Fruit fly (Drosophila melanogaster) whole organism, embryonic: ENCODE data around the gene SLC5A11.
A peak's percentile ranks its signal among the peaks of the same experiment; 100 is the strongest.

Experiments
- ATbp ChIP-seq: fragments of 200-800 bp; sonication (Bioruptor generic); optimal IDR thresholded peaks from 2 replicates; lab custom pipeline; 2017; ENCODE audit warnings: missing biosample characterization, mild to moderate bottlenecking, missing genetic modification characterization, missing genetic modification reagents
- Adf1 ChIP-seq: fragments of 200-800 bp; sonication (Bioruptor generic); IDR thresholded peaks from 2 replicates; pipeline ENCODE4 v1.3.6; 2022; ENCODE audit warnings: missing biosample characterization, missing genetic modification characterization
- Blimp-1 ChIP-seq: fragments of 200-800 bp; sonication (Bioruptor generic); optimal IDR thresholded peaks from 3 replicates; lab custom pipeline; 2018; ENCODE audit warnings: missing biosample characterization, missing genetic modification characterization, mild to moderate bottlenecking, moderate library complexity, missing genetic modification reagents
- Bteb2 ChIP-seq: fragments of 200-800 bp; sonication (Bioruptor generic); optimal IDR thresholded peaks from 2 replicates; lab custom pipeline; 2016; ENCODE audit warnings: missing biosample characterization, missing genetic modification characterization
- CG10147 ChIP-seq: fragments of 200-800 bp; sonication (Bioruptor generic); optimal IDR thresholded peaks from 2 replicates; lab custom pipeline; 2019; ENCODE audit warnings: missing biosample characterization, mild to moderate bottlenecking, missing genetic modification characterization, moderate library complexity
- CG10267 ChIP-seq: fragments of 200-800 bp; sonication (Bioruptor generic); optimal IDR thresholded peaks from 2 replicates; lab custom pipeline; 2018; ENCODE audit warnings: missing biosample characterization, mild to moderate bottlenecking, missing genetic modification characterization, moderate library complexity
- CG10462 ChIP-seq: fragments of 200-800 bp; sonication (Bioruptor generic); optimal IDR thresholded peaks from 2 replicates; lab custom pipeline; 2016; ENCODE audit warnings: missing biosample characterization, missing genetic modification characterization
- CG10565 ChIP-seq: fragments of 200-800 bp; sonication (Bioruptor generic); optimal IDR thresholded peaks from 3 replicates; lab custom pipeline; 2016; ENCODE audit warnings: missing biosample characterization, mild to moderate bottlenecking, missing genetic modification characterization
- CG15269 ChIP-seq: fragments of 200-800 bp; sonication (Bioruptor generic); optimal IDR thresholded peaks from 2 replicates; lab custom pipeline; 2018; ENCODE audit warnings: missing biosample characterization, mild to moderate bottlenecking, missing genetic modification characterization, moderate library complexity
- CG15479 ChIP-seq: fragments of 200-800 bp; sonication (Bioruptor generic); optimal IDR thresholded peaks from 3 replicates; lab custom pipeline; 2019; ENCODE audit warnings: missing biosample characterization, mild to moderate bottlenecking, missing genetic modification characterization, moderate library complexity
- CG16779 ChIP-seq: fragments of 200-800 bp; sonication (Bioruptor generic); IDR thresholded peaks from 2 replicates; pipeline ENCODE4 v1.3.6; 2022; ENCODE audit warnings: missing biosample characterization, missing genetic modification characterization
- CG1832 ChIP-seq: fragments of 200-800 bp; sonication (Bioruptor generic); optimal IDR thresholded peaks from 2 replicates; lab custom pipeline; 2017; ENCODE audit warnings: missing biosample characterization, mild to moderate bottlenecking, missing genetic modification characterization, inconsistent platforms
- CG2199 ChIP-seq: fragments of 200-800 bp; sonication (Bioruptor generic); IDR thresholded peaks from 3 replicates; pipeline ENCODE4 v1.3.6; 2022; ENCODE audit warnings: missing biosample characterization, missing genetic modification characterization
- CG3163 ChIP-seq: fragments of 200-800 bp; sonication (Bioruptor generic); optimal IDR thresholded peaks from 3 replicates; lab custom pipeline; 2016; ENCODE audit warnings: missing biosample characterization, missing genetic modification characterization
- CG4328 ChIP-seq: fragments of 200-800 bp; sonication (Bioruptor generic); optimal IDR thresholded peaks from 3 replicates; lab custom pipeline; 2017; ENCODE audit warnings: missing biosample characterization, missing genetic modification reagents, missing genetic modification characterization
- CG5245 ChIP-seq: fragments of 200-800 bp; sonication (Bioruptor generic); optimal IDR thresholded peaks from 3 replicates; lab custom pipeline; 2016; ENCODE audit warnings: missing biosample characterization, missing genetic modification characterization
- CG6654 ChIP-seq: fragments of 200-800 bp; sonication (Bioruptor generic); optimal IDR thresholded peaks from 2 replicates; lab custom pipeline; 2017; ENCODE audit warnings: missing biosample characterization, mild to moderate bottlenecking, missing genetic modification characterization
- CG7745 ChIP-seq: fragments of 200-800 bp; sonication (Bioruptor generic); optimal IDR thresholded peaks from 2 replicates; lab custom pipeline; 2018; ENCODE audit warnings: missing biosample characterization, mild to moderate bottlenecking, missing genetic modification characterization, moderate library complexity
- CG8478 ChIP-seq: fragments of >200 bp; optimal IDR thresholded peaks from 2 replicates; lab custom pipeline; 2018
- CG9609 ChIP-seq: fragments of 200-800 bp; sonication (Bioruptor generic); optimal IDR thresholded peaks from 3 replicates; lab custom pipeline; 2016; ENCODE audit warnings: missing biosample characterization, missing genetic modification characterization
- D ChIP-seq, 2 experiments: fragments of 200-800 bp in 1 of 2; fragments of >200 bp in 1 of 2; sonication (Bioruptor generic) in 1 of 2; optimal IDR thresholded peaks; 2 replicates in 1 of 2; 3 replicates in 1 of 2; lab custom pipeline; 2017; ENCODE audit warnings: mild to moderate bottlenecking in 1 of 2, missing biosample characterization in 1 of 2, missing genetic modification characterization in 1 of 2, missing genetic modification reagents in 1 of 2
- D19A ChIP-seq: fragments of 200-800 bp; optimal IDR thresholded peaks from 3 replicates; lab custom pipeline; 2019; ENCODE audit warnings: missing biosample characterization, mild to moderate bottlenecking, missing genetic modification characterization, moderate library complexity
- Dfd ChIP-seq, 2 experiments: fragments of >200 bp; optimal IDR thresholded peaks; 2 replicates each; lab custom pipeline; 2017; ENCODE audit warnings: missing biosample characterization in 2 of 2, missing genetic modification characterization in 2 of 2
- HLHmδ ChIP-seq: fragments of 200-800 bp; sonication (Bioruptor generic); optimal IDR thresholded peaks from 2 replicates; lab custom pipeline; 2018; ENCODE audit warnings: missing biosample characterization, mild to moderate bottlenecking, missing genetic modification characterization, moderate library complexity
- Hr78 ChIP-seq, 2 experiments: fragments of 200-800 bp in 1 of 2; fragments of >200 bp in 1 of 2; sonication (Bioruptor generic) in 1 of 2; optimal IDR thresholded peaks; 2 replicates each; lab custom pipeline; 2017 to 2019; ENCODE audit warnings: missing biosample characterization in 2 of 2, missing genetic modification characterization in 2 of 2, mild to moderate bottlenecking in 1 of 2, moderate library complexity in 1 of 2
- Lhr ChIP-seq: fragments of 200-800 bp; sonication (Bioruptor generic); optimal IDR thresholded peaks from 3 replicates; lab custom pipeline; 2017; ENCODE audit warnings: mild to moderate bottlenecking, missing biosample characterization, missing genetic modification reagents, missing genetic modification characterization
- NFAT ChIP-seq: fragments of 200-800 bp; sonication (Bioruptor generic); IDR thresholded peaks from 2 replicates; pipeline ENCODE4 v1.3.6; 2022; ENCODE audit warnings: missing biosample characterization, missing genetic modification characterization
- PHDP ChIP-seq: fragments of 200-800 bp; sonication (Bioruptor generic); optimal IDR thresholded peaks from 3 replicates; lab custom pipeline; 2018; ENCODE audit warnings: missing biosample characterization, mild to moderate bottlenecking, missing genetic modification characterization, moderate library complexity
- Side ChIP-seq: fragments of 200-800 bp; sonication (Bioruptor generic); optimal IDR thresholded peaks from 2 replicates; lab custom pipeline; 2016; ENCODE audit warnings: missing biosample characterization, missing genetic modification characterization
- Sin3A ChIP-seq: fragments of >200 bp; optimal IDR thresholded peaks from 2 replicates; lab custom pipeline; 2018
- YL-1 ChIP-seq: fragments of 200-800 bp; sonication (Bioruptor generic); optimal IDR thresholded peaks from 3 replicates; lab custom pipeline; 2017; ENCODE audit warnings: missing biosample characterization, mild to moderate bottlenecking, missing genetic modification characterization
- bsh ChIP-seq, 2 experiments: fragments of 200-800 bp; sonication (Bioruptor generic); optimal IDR thresholded peaks; 2 replicates each; lab custom pipeline; 2017 to 2018; ENCODE audit warnings: mild to moderate bottlenecking in 2 of 2, missing biosample characterization in 2 of 2, missing genetic modification characterization in 2 of 2, moderate library complexity in 1 of 2
- da ChIP-seq: fragments of 200-800 bp; sonication (Bioruptor generic); optimal IDR thresholded peaks from 2 replicates; lab custom pipeline; 2016; ENCODE audit warnings: missing biosample characterization, missing genetic modification characterization
- danr ChIP-seq: fragments of 200-800 bp; sonication (Bioruptor generic); IDR thresholded peaks from 2 replicates; pipeline ENCODE4 v1.3.6; 2022; ENCODE audit warnings: missing biosample characterization, missing genetic modification characterization
- dimm ChIP-seq: fragments of 200-800 bp; sonication (Bioruptor generic); IDR thresholded peaks from 2 replicates; pipeline ENCODE4 v1.3.6; 2022; ENCODE audit warnings: missing biosample characterization, missing genetic modification characterization
- eyg ChIP-seq: fragments of 200-800 bp; sonication (Bioruptor generic); optimal IDR thresholded peaks from 3 replicates; lab custom pipeline; 2016; ENCODE audit warnings: missing biosample characterization, missing genetic modification characterization
- fd64A ChIP-seq: fragments of 200-800 bp; sonication (Bioruptor generic); optimal IDR thresholded peaks from 3 replicates; lab custom pipeline; 2018; ENCODE audit warnings: missing biosample characterization, mild to moderate bottlenecking, missing genetic modification characterization
- gro ChIP-seq: fragments of 200-800 bp; sonication (Bioruptor generic); optimal IDR thresholded peaks from 2 replicates; lab custom pipeline; 2016; ENCODE audit warnings: missing biosample characterization, missing genetic modification characterization
- inv ChIP-seq: fragments of 200-800 bp; sonication (Bioruptor generic); IDR thresholded peaks from 2 replicates; pipeline ENCODE4 v1.3.6; 2022; ENCODE audit warnings: missing biosample characterization, missing genetic modification characterization; ENCODE audit not compliant: partially characterized antibody
- jing ChIP-seq: fragments of 200-800 bp; sonication (Bioruptor generic); optimal IDR thresholded peaks from 2 replicates; lab custom pipeline; 2018; ENCODE audit warnings: missing biosample characterization, mild to moderate bottlenecking, missing genetic modification characterization
- kah ChIP-seq: fragments of 200-800 bp; sonication (Bioruptor generic); optimal IDR thresholded peaks from 2 replicates; lab custom pipeline; 2018; ENCODE audit warnings: missing biosample characterization, mild to moderate bottlenecking, missing genetic modification characterization
- nerfin-2 ChIP-seq: fragments of 200-800 bp; sonication (Bioruptor generic); IDR thresholded peaks from 2 replicates; pipeline ENCODE4 v1.3.6; 2022; ENCODE audit warnings: missing biosample characterization, missing genetic modification characterization; ENCODE audit not compliant: partially characterized antibody
- org-1 ChIP-seq: fragments of 200-800 bp; sonication (Bioruptor generic); optimal IDR thresholded peaks from 2 replicates; lab custom pipeline; 2017; ENCODE audit warnings: missing biosample characterization, missing genetic modification characterization
- run ChIP-seq: fragments of 200-800 bp; sonication (Bioruptor generic); optimal IDR thresholded peaks from 3 replicates; lab custom pipeline; 2018; ENCODE audit warnings: missing biosample characterization, mild to moderate bottlenecking, missing genetic modification characterization
- sim ChIP-seq: fragments of 200-800 bp; sonication (Bioruptor generic); IDR thresholded peaks from 2 replicates; pipeline ENCODE4 v1.3.6; 2022; ENCODE audit warnings: missing biosample characterization, missing genetic modification characterization
- tgo ChIP-seq: fragments of 200-800 bp; sonication (Bioruptor generic); IDR thresholded peaks from 3 replicates; pipeline ENCODE4 v1.3.6; 2022; ENCODE audit warnings: missing biosample characterization, missing genetic modification characterization
- tup ChIP-seq: fragments of 200-800 bp; sonication (Bioruptor generic); optimal IDR thresholded peaks from 2 replicates; lab custom pipeline; 2016; ENCODE audit warnings: missing biosample characterization, mild to moderate bottlenecking, missing genetic modification characterization, moderate library complexity
- unpg ChIP-seq: fragments of 200-800 bp; sonication (Bioruptor generic); optimal IDR thresholded peaks from 3 replicates; lab custom pipeline; 2018; ENCODE audit warnings: missing biosample characterization, mild to moderate bottlenecking, missing genetic modification characterization, moderate library complexity
- vfl ChIP-seq: fragments of 200-800 bp; sonication (Bioruptor generic); optimal IDR thresholded peaks from 2 replicates; lab custom pipeline; 2016; ENCODE audit warnings: missing biosample characterization, missing genetic modification characterization
- zf30C ChIP-seq: fragments of 200-800 bp; sonication (Bioruptor generic); optimal IDR thresholded peaks from 3 replicates; lab custom pipeline; 2018; ENCODE audit warnings: missing biosample characterization, mild to moderate bottlenecking, missing genetic modification characterization

Gene SLC5A11

DNA sequence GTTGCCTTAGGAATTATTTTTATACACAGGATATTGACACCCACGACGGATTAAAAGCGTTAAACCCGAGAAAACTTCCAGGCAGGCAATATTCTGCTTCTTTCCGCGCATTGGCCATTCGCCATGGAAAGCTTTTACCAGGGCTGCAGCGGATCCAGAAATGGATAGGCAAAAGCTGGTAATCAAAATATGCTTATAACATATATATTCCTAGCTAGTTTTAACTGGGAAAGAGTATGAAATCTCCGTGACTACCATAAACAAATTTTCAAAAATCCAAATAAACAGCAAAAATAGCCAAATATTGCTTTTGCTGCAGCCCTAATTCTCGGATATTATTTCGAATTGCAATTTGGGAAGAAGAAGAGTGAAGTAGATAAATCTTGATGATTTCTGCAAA is 45.4 kb downstream of the SLC5A11 start, which contains the start of the genes PAPLA1 and Rbsn-5 (continued):
- TF ChIP-seq Adf1 (GFP tag; lab: Robert Waterston, UW) (peak; percentile 64), CG10565 (peak; percentile 74), fd64A (GFP tag; lab: Kevin White, UChicago) (peak; percentile 37), CG3163 (GFP tag; lab: Kevin White, UChicago) (peak; percentile 81), kah (peak; percentile 77), ATbp (GFP tag; lab: Kevin White, UChicago) (peak; percentile 83), CG6654 (GFP tag; lab: Kevin White, UChicago) (peak; percentile 78), tgo (GFP tag; lab: Robert Waterston, UW) (peak; percentile 92), Sin3A (lab: Kevin White, UChicago) (peak; percentile 25), eyg (peak; percentile 90), NFAT (GFP tag; lab: Robert Waterston, UW) (peak; percentile 90), CG5245 (GFP tag; lab: Kevin White, UChicago) (peak; percentile 94), CG15479 (GFP tag; lab: Kevin White, UChicago) (no peak), Side (GFP tag; lab: Kevin White, UChicago) (peak; percentile 93), CG10267 (tag; lab: Kevin White, UChicago) (peak; percentile 84), Bteb2 (peak; percentile 93), PHDP (tag; lab: Kevin White, UChicago) (peak; percentile 94), CG1832 (GFP tag; lab: Kevin White, UChicago) (no peak), gro (peak; percentile 97), Dfd (GFP tag; optimal IDR thresholded peaks at IDR 0.05; lab: Kevin White, UChicago) (no peak), Lhr (GFP tag; lab: Kevin White, UChicago) (peak; percentile 75), CG15269 (tag; lab: Kevin White, UChicago) (peak; percentile 93), unpg (GFP tag; lab: Kevin White, UChicago) (peak; percentile 93), inv (GFP tag; lab: Robert Waterston, UW) (no peak), CG2199 (0 out of 3 replicates have a peak, but pooled peaks have one; percentile 22), HLHmδ (GFP tag; lab: Kevin White, UChicago) (no peak), sim (peak; percentile 61; the same call in 1 of the 2 replicates), CG7745 (tag; lab: Kevin White, UChicago) (no peak), YL-1 (GFP tag; lab: Kevin White, UChicago) (peak; percentile 73), CG16779 (GFP tag; lab: Robert Waterston, UW) (peak; percentile 83), Hr78 (GFP tag; optimal IDR thresholded peaks at IDR 0.05; lab: Kevin White, UChicago) (no peak), CG4328 (GFP tag; lab: Kevin White, UChicago) (peak; percentile 89), CG9609 (GFP tag; lab: Kevin White, UChicago) (peak; percentile 96), da (GFP tag; lab: Kevin White, UChicago) (peak; percentile 86), nerfin-2 (no peak), vfl (GFP tag; lab: Kevin White, UChicago) (peak; percentile 94), Blimp-1 (GFP tag; lab: Kevin White, UChicago) (peak; percentile 90), tup (GFP tag; lab: Kevin White, UChicago) (peak; percentile 86), jing (peak; percentile 83), D19A (tag; lab: Kevin White, UChicago) (peak; percentile 86), bsh (GFP tag; optimal IDR thresholded peaks at IDR 0.05; lab: Kevin White, UChicago) (peak; percentile 82 to 95), CG10462 (peak; percentile 88), CG10147 (GFP tag; lab: Kevin White, UChicago) (peak; percentile 92), zf30C (GFP tag; lab: Kevin White, UChicago) (no peak), dimm (peak; percentile 73), org-1 (GFP tag; lab: Kevin White, UChicago) (peak; percentile 86), CG8478 (lab: Kevin White, UChicago) (no peak), D (optimal IDR thresholded peaks at IDR 0.05; lab: Kevin White, UChicago) (no peak), D (GFP tag; optimal IDR thresholded peaks at IDR 0.05; lab: Kevin White, UChicago) (peak; percentile 83), run (tag; lab: Kevin White, UChicago) (peak; percentile 76), danr (GFP tag; lab: Robert Waterston, UW) (peak; percentile 84)
